Worm (Caenorhabditis elegans) whole organism, L1 larva: ENCODE measurements around the gene lron-3.
A peak's percentile ranks its signal among the peaks of the same experiment; 100 is the strongest.

Source experiments
- C34B4.2 ChIP-seq: sonication (generic microtip); optimal IDR thresholded peaks from 2 replicates; lab custom pipeline; 2017; ENCODE audit warnings: mild to moderate bottlenecking, missing genetic modification characterization, missing compliant biosample characterization
- F16B12.6 ChIP-seq: fragments of 150-350 bp; optimal IDR thresholded peaks from 2 replicates; lab custom pipeline; 2014; ENCODE audit warnings: missing biosample characterization, missing genetic modification characterization
- Y116A8C.19 ChIP-seq: sonication (generic microtip); optimal IDR thresholded peaks from 2 replicates; lab custom pipeline; 2016; ENCODE audit warnings: missing compliant biosample characterization, missing genetic modification characterization, borderline replicate concordance
- aha-1 ChIP-seq: fragments of 150-350 bp; optimal IDR thresholded peaks from 2 replicates; lab custom pipeline; 2014; ENCODE audit warnings: missing biosample characterization, missing genetic modification characterization
- alr-1 ChIP-seq: fragments of 200-800 bp; sonication (Bioruptor generic); optimal IDR thresholded peaks from 2 replicates; lab custom pipeline; 2018; ENCODE audit warnings: borderline replicate concordance, mild to moderate bottlenecking, missing genetic modification characterization, missing compliant biosample characterization
- aly-2 ChIP-seq: fragments of 150-350 bp; optimal IDR thresholded peaks from 2 replicates; lab custom pipeline; 2014; ENCODE audit warnings: missing biosample characterization, missing genetic modification characterization
- blmp-1 ChIP-seq: fragments of 150-350 bp; optimal IDR thresholded peaks from 2 replicates; lab custom pipeline; 2014; ENCODE audit warnings: missing biosample characterization, missing genetic modification characterization
- ceh-63 ChIP-seq: fragments of 200-800 bp; sonication (Bioruptor generic); optimal IDR thresholded peaks from 2 replicates; lab custom pipeline; 2018; ENCODE audit warnings: mild to moderate bottlenecking, missing genetic modification characterization, missing compliant biosample characterization
- ceh-90 ChIP-seq: sonication (generic microtip); optimal IDR thresholded peaks from 2 replicates; lab custom pipeline; 2016; ENCODE audit warnings: missing genetic modification characterization, missing compliant biosample characterization
- ces-1 ChIP-seq: fragments of 150-350 bp; optimal IDR thresholded peaks from 2 replicates; lab custom pipeline; 2014; ENCODE audit warnings: missing biosample characterization, missing genetic modification reagents, missing genetic modification characterization
- dpl-1 ChIP-seq, 3 experiments: fragments of 150-350 bp in 2 of 3; sonication (generic microtip) in 1 of 3; optimal IDR thresholded peaks; 2 replicates each; lab custom pipeline; 2014 to 2017; ENCODE audit warnings: missing biosample characterization in 3 of 3, missing genetic modification characterization in 3 of 3, missing genetic modification reagents in 3 of 3
- efl-1 ChIP-seq, 4 experiments: fragments of 150-350 bp; optimal IDR thresholded peaks in 3 of 4; peaks in 1 of 4; 1 replicate in 1 of 4; 2 replicates in 3 of 4; lab custom pipeline; 2014; ENCODE audit warnings: missing biosample characterization in 2 of 4, missing genetic modification characterization in 2 of 4, missing genetic modification reagents in 2 of 4
- efl-3 ChIP-seq: fragments of 200-800 bp; sonication (Bioruptor generic); optimal IDR thresholded peaks from 2 replicates; lab custom pipeline; 2018; ENCODE audit warnings: mild to moderate bottlenecking, missing genetic modification characterization, missing compliant biosample characterization
- egl-13 ChIP-seq: sonication (generic microtip); optimal IDR thresholded peaks from 2 replicates; lab custom pipeline; 2016; ENCODE audit warnings: missing genotype, missing genetic modification reagents, missing genetic modification characterization, missing compliant biosample characterization
- egl-27 ChIP-seq, 2 experiments: fragments of 150-350 bp in 1 of 2; sonication (generic microtip); optimal IDR thresholded peaks; 3 replicates each; lab custom pipeline; 2017 to 2018; ENCODE audit warnings: missing biosample characterization in 2 of 2, missing genetic modification characterization in 2 of 2, missing genetic modification reagents in 2 of 2
- elt-2 ChIP-seq: sonication (generic microtip); optimal IDR thresholded peaks from 2 replicates; lab custom pipeline; 2016; ENCODE audit warnings: missing genetic modification characterization, mild to moderate bottlenecking, inconsistent platforms, missing compliant biosample characterization, missing genetic modification reagents
- ets-5 ChIP-seq: fragments of 200-800 bp; sonication (Bioruptor generic); IDR thresholded peaks from 2 replicates; pipeline ENCODE4 v1.3.6; 2022; ENCODE audit warnings: missing genetic modification characterization, missing compliant biosample characterization
- fkh-10 ChIP-seq: sonication (generic microtip); optimal IDR thresholded peaks from 2 replicates; lab custom pipeline; 2017; ENCODE audit warnings: missing biosample characterization, missing genetic modification reagents, missing genetic modification characterization
- fkh-4 ChIP-seq: sonication (generic microtip); optimal IDR thresholded peaks from 2 replicates; lab custom pipeline; 2016; ENCODE audit warnings: missing compliant biosample characterization, missing genetic modification characterization, borderline replicate concordance
- fos-1 ChIP-seq: fragments of 150-350 bp; optimal IDR thresholded peaks from 2 replicates; lab custom pipeline; 2014; ENCODE audit warnings: missing biosample characterization, missing genetic modification characterization
- hlh-17 ChIP-seq: fragments of 200-800 bp; sonication (Bioruptor generic); optimal IDR thresholded peaks from 2 replicates; lab custom pipeline; 2018; ENCODE audit warnings: missing genetic modification characterization, mild to moderate bottlenecking, missing compliant biosample characterization, moderate library complexity, borderline replicate concordance
- irx-1 ChIP-seq: sonication (generic microtip); optimal IDR thresholded peaks from 2 replicates; lab custom pipeline; 2016; ENCODE audit warnings: missing genetic modification characterization, missing compliant biosample characterization
- isw-1 ChIP-seq: fragments of 200-800 bp; sonication (Bioruptor generic); IDR thresholded peaks from 2 replicates; pipeline ENCODE4 v1.3.6; 2022; ENCODE audit warnings: missing genetic modification characterization, missing compliant biosample characterization
- jun-1 ChIP-seq: fragments of 150-350 bp; optimal IDR thresholded peaks from 2 replicates; lab custom pipeline; 2014; ENCODE audit warnings: missing biosample characterization, missing genetic modification reagents, missing genetic modification characterization
- lin-13 ChIP-seq: fragments of 150-350 bp; optimal IDR thresholded peaks from 2 replicates; lab custom pipeline; 2014; ENCODE audit warnings: missing biosample characterization, missing genetic modification reagents, missing genetic modification characterization
- lin-14 ChIP-seq: fragments of 200-800 bp; sonication (Bioruptor generic); optimal IDR thresholded peaks from 2 replicates; lab custom pipeline; 2018; ENCODE audit warnings: mild to moderate bottlenecking, missing genetic modification characterization, moderate library complexity, missing compliant biosample characterization
- lin-39 ChIP-seq: fragments of 150-350 bp; optimal IDR thresholded peaks from 2 replicates; lab custom pipeline; 2014; ENCODE audit warnings: missing biosample characterization, missing genetic modification reagents, missing genetic modification characterization
- lir-3 ChIP-seq: sonication (generic microtip); optimal IDR thresholded peaks from 2 replicates; lab custom pipeline; 2016; ENCODE audit warnings: mild to moderate bottlenecking, missing genetic modification characterization, moderate library complexity, missing compliant biosample characterization; ENCODE audit not compliant: poor library complexity
- lsy-2 ChIP-seq, 2 experiments: fragments of 150-350 bp; optimal IDR thresholded peaks; 2 replicates each; lab custom pipeline; 2014; ENCODE audit warnings: missing biosample characterization in 2 of 2, missing genetic modification characterization in 2 of 2
- mab-9 ChIP-seq: fragments of 200-800 bp; sonication (Bioruptor generic); IDR thresholded peaks from 2 replicates; pipeline ENCODE4 v1.3.6; 2022; ENCODE audit warnings: missing genetic modification reagents, missing genetic modification characterization, missing compliant biosample characterization
- mdl-1 ChIP-seq, 2 experiments: fragments of 150-350 bp; optimal IDR thresholded peaks; 2 replicates each; lab custom pipeline; 2014 to 2017; ENCODE audit warnings: missing biosample characterization in 2 of 2, missing genetic modification characterization in 2 of 2, inconsistent platforms in 1 of 2
- mef-2 ChIP-seq: fragments of 150-350 bp; optimal IDR thresholded peaks from 2 replicates; lab custom pipeline; 2014; ENCODE audit warnings: missing biosample characterization, missing genetic modification characterization
- nhr-19 ChIP-seq: fragments of 200-800 bp; sonication (Bioruptor generic); conservative IDR thresholded peaks from 2 replicates; pipeline ENCODE4 v1.3.6; 2022; ENCODE audit warnings: missing genetic modification characterization, missing compliant biosample characterization
- nhr-28 ChIP-seq: fragments of 150-350 bp; optimal IDR thresholded peaks from 2 replicates; lab custom pipeline; 2014; ENCODE audit warnings: missing biosample characterization, missing genetic modification characterization
- nhr-76 ChIP-seq: sonication (generic microtip); optimal IDR thresholded peaks from 2 replicates; lab custom pipeline; 2017; ENCODE audit warnings: missing biosample characterization, missing genetic modification characterization
- nhr-77 ChIP-seq: fragments of 150-350 bp; optimal IDR thresholded peaks from 2 replicates; lab custom pipeline; 2014; ENCODE audit warnings: missing biosample characterization, missing genetic modification characterization
- nhr-85 ChIP-seq: sonication (generic microtip); peaks from one replicate; lab custom pipeline; 2016; ENCODE audit warnings: missing genetic modification characterization, inconsistent platforms, missing compliant biosample characterization
- nhr-90 ChIP-seq: sonication (generic microtip); optimal IDR thresholded peaks from 2 replicates; lab custom pipeline; 2016; ENCODE audit warnings: mild to moderate bottlenecking, missing genetic modification characterization, missing compliant biosample characterization; ENCODE audit not compliant: poor library complexity
- pag-3 ChIP-seq: sonication (generic microtip); optimal IDR thresholded peaks from 2 replicates; lab custom pipeline; 2017; ENCODE audit warnings: missing genetic modification characterization, mild to moderate bottlenecking, missing compliant biosample characterization, antibody characterized with exemption, borderline replicate concordance; ENCODE audit not compliant: insufficient read depth
- pqm-1 ChIP-seq: sonication (generic microtip); optimal IDR thresholded peaks from 3 replicates; lab custom pipeline; 2017; ENCODE audit warnings: missing biosample characterization, missing genetic modification characterization
- rnt-1 ChIP-seq: sonication (generic microtip); optimal IDR thresholded peaks from 2 replicates; lab custom pipeline; 2016; ENCODE audit warnings: mild to moderate bottlenecking, missing genetic modification characterization, moderate library complexity, missing compliant biosample characterization
- snpc-4 ChIP-seq: fragments of 150-350 bp; optimal IDR thresholded peaks from 2 replicates; lab custom pipeline; 2014; ENCODE audit warnings: missing biosample characterization, missing genetic modification characterization
- sox-4 ChIP-seq: sonication (generic microtip); optimal IDR thresholded peaks from 2 replicates; lab custom pipeline; 2016; ENCODE audit warnings: missing genetic modification characterization, missing compliant biosample characterization
- tlp-1 ChIP-seq: fragments of 150-350 bp; optimal IDR thresholded peaks from 2 replicates; lab custom pipeline; 2014; ENCODE audit warnings: missing biosample characterization, missing genetic modification characterization
- unc-130 ChIP-seq: fragments of 150-350 bp; optimal IDR thresholded peaks from 2 replicates; lab custom pipeline; 2017; ENCODE audit warnings: missing biosample characterization, missing genetic modification characterization, inconsistent platforms
- unc-30 ChIP-seq: sonication (generic microtip); optimal IDR thresholded peaks from 2 replicates; lab custom pipeline; 2017; ENCODE audit warnings: missing biosample characterization, missing genetic modification characterization
- unc-62 ChIP-seq: fragments of 150-350 bp; optimal IDR thresholded peaks from 2 replicates; lab custom pipeline; 2014; ENCODE audit warnings: missing biosample characterization, missing genetic modification reagents, missing genetic modification characterization
- unc-86 ChIP-seq: sonication (generic microtip); optimal IDR thresholded peaks from 2 replicates; lab custom pipeline; 2016; ENCODE audit warnings: missing genetic modification characterization, missing compliant biosample characterization
- unc-98 ChIP-seq: fragments of 200-800 bp; sonication (Bioruptor generic); IDR thresholded peaks from 2 replicates; pipeline ENCODE4 v1.3.6; 2022; ENCODE audit warnings: missing genetic modification characterization, missing compliant biosample characterization
- xbp-1 ChIP-seq: sonication (generic microtip); optimal IDR thresholded peaks from 2 replicates; lab custom pipeline; 2016; ENCODE audit warnings: missing genetic modification characterization, missing compliant biosample characterization
- zag-1 ChIP-seq: fragments of 150-350 bp; optimal IDR thresholded peaks from 2 replicates; lab custom pipeline; 2014; ENCODE audit warnings: missing biosample characterization, missing genetic modification characterization
- ztf-11 ChIP-seq, 2 experiments: sonication (generic microtip); optimal IDR thresholded peaks; 2 replicates each; lab custom pipeline; 2016 to 2017; ENCODE audit warnings: missing genetic modification characterization in 2 of 2, missing biosample characterization in 1 of 2, missing compliant biosample characterization in 1 of 2

lron-3 gene

ce11 chrX:15535190-15535636, 22.5 kb downstream of the lron-3 start (continued):
- TF ChIP-seq irx-1 (tag; lab: Kevin White, UChicago) (peak; percentile 38), unc-62 (GFP tag; lab: Kevin White, UChicago) (no peak), mab-9 (GFP tag; lab: Robert Waterston, UW) (peak; percentile 75), C34B4.2 (no peak), mdl-1 (tag; optimal IDR thresholded peaks at IDR 0.05; lab: Kevin White, UChicago) (peak in 1 of 2 experiments; percentile 14), nhr-19 (GFP tag; lab: Robert Waterston, UW) (peak; percentile 61), Y116A8C.19 (tag; lab: Kevin White, UChicago) (no peak), nhr-90 (tag; lab: Kevin White, UChicago) (no peak), efl-3 (GFP tag; lab: Kevin White, UChicago) (no peak), ets-5 (no peak), sox-4 (tag; lab: Kevin White, UChicago) (no peak), hlh-17 (GFP tag; lab: Kevin White, UChicago) (no peak), lsy-2 (tag; optimal IDR thresholded peaks at IDR 0.05; lab: Kevin White, UChicago) (peak; percentile 53 to 58), unc-98 (GFP tag; lab: Robert Waterston, UW) (no peak), aha-1 (no peak), fos-1 (tag; lab: Kevin White, UChicago) (no peak), lin-13 (GFP tag; lab: Kevin White, UChicago) (peak; percentile 58), jun-1 (tag; lab: Kevin White, UChicago) (no peak), F16B12.6 (tag; lab: Kevin White, UChicago) (no peak), egl-13 (tag; lab: Kevin White, UChicago) (peak; percentile 87), isw-1 (GFP tag; lab: Robert Waterston, UW) (peak; percentile 54), lin-39 (tag; lab: Kevin White, UChicago) (peak; percentile 18), dpl-1 (GFP tag; optimal IDR thresholded peaks at IDR 0.05; lab: Kevin White, UChicago) (peak in 2 of 3 experiments; percentile 3 to 22), pag-3 (peak; percentile 89), alr-1 (tag; lab: Kevin White, UChicago) (no peak), xbp-1 (tag; lab: Kevin White, UChicago) (peak; percentile 59), blmp-1 (no peak), nhr-76 (tag; lab: Kevin White, UChicago) (no peak), tlp-1 (tag; lab: Kevin White, UChicago) (no peak), lin-14 (GFP tag; lab: Kevin White, UChicago) (peak; percentile 96), ztf-11 (tag; optimal IDR thresholded peaks at IDR 0.05; lab: Kevin White, UChicago) (peak in 1 of 2 experiments; percentile 23), fkh-10 (GFP tag; lab: Kevin White, UChicago) (peak; percentile 86), fkh-4 (tag; lab: Kevin White, UChicago) (no peak), nhr-85 (tag; lab: Kevin White, UChicago) (no peak), nhr-77 (tag; lab: Kevin White, UChicago) (no peak), unc-86 (tag; lab: Kevin White, UChicago) (peak; percentile 92), ces-1 (GFP tag; lab: Kevin White, UChicago) (no peak), aly-2 (tag; lab: Kevin White, UChicago) (no peak), pqm-1 (tag; lab: Kevin White, UChicago) (no peak), lir-3 (tag; lab: Kevin White, UChicago) (peak; percentile 4), rnt-1 (peak; percentile 73), ceh-90 (tag; lab: Kevin White, UChicago) (no peak), ceh-63 (GFP tag; lab: Kevin White, UChicago) (peak; percentile 66), unc-130 (no peak), nhr-28 (no peak), snpc-4 (no peak), egl-27 (tag; optimal IDR thresholded peaks at IDR 0.05; lab: Kevin White, UChicago) (peak in 1 of 2 experiments; percentile 53), efl-1 (optimal IDR thresholded peaks at IDR 0.05; lab: Kevin White, UChicago) (peak; percentile 41 to 43), efl-1 (GFP tag; optimal IDR thresholded peaks at IDR 0.05 in 1 of 2; lab: Kevin White, UChicago) (no peak), unc-30 (tag; lab: Kevin White, UChicago) (no peak), elt-2 (tag; lab: Kevin White, UChicago) (no peak), mef-2 (tag; lab: Kevin White, UChicago) (no peak), zag-1 (tag; lab: Kevin White, UChicago) (peak; percentile 39)
